Fruit fly (Drosophila melanogaster) whole organism, wandering third instar larva: ENCODE data around the gene CG14883.

Experiments used
- Abd-B ChIP-seq: fragments of >200 bp; optimal IDR thresholded peaks from 2 replicates; lab custom pipeline; 2017; ENCODE audit warnings: missing biosample characterization, missing genetic modification characterization
- CG9705 ChIP-seq: fragments of 200-800 bp; sonication (Bioruptor generic); optimal IDR thresholded peaks from 2 replicates; lab custom pipeline; 2018; ENCODE audit warnings: missing biosample characterization, mild to moderate bottlenecking, missing genetic modification characterization
- CrebA ChIP-seq: fragments of 200-800 bp; sonication (Bioruptor generic); optimal IDR thresholded peaks from 2 replicates; lab custom pipeline; 2016; ENCODE audit warnings: missing biosample characterization, mild to moderate bottlenecking, missing genetic modification characterization, borderline replicate concordance
- Dfd ChIP-seq: fragments of >200 bp; optimal IDR thresholded peaks from 2 replicates; lab custom pipeline; 2017; ENCODE audit warnings: missing biosample characterization, missing genetic modification characterization
- Dif ChIP-seq: fragments of 200-275, 200-300 bp; sonication (Bioruptor generic); optimal IDR thresholded peaks from 2 replicates; lab custom pipeline; 2018; ENCODE audit warnings: missing biosample characterization, missing genetic modification characterization; ENCODE audit not compliant: partially characterized antibody
- Hnf4 ChIP-seq: fragments of 200-800 bp; sonication (Bioruptor generic); optimal IDR thresholded peaks from 2 replicates; lab custom pipeline; 2016; ENCODE audit warnings: missing biosample characterization, mild to moderate bottlenecking, missing genetic modification characterization
- Hr78 ChIP-seq: fragments of >200 bp; optimal IDR thresholded peaks from 2 replicates; lab custom pipeline; 2017; ENCODE audit warnings: missing biosample characterization, missing genetic modification characterization
- Hr83 ChIP-seq: fragments of 200-300 bp; sonication (Bioruptor generic); optimal IDR thresholded peaks from 2 replicates; lab custom pipeline; 2016; ENCODE audit warnings: missing biosample characterization, mild to moderate bottlenecking, missing genetic modification characterization, moderate library complexity; ENCODE audit not compliant: poor library complexity, severe bottlenecking
- Jra ChIP-seq: sonication (Bioruptor generic); optimal IDR thresholded peaks from 2 replicates; lab custom pipeline; 2016; ENCODE audit warnings: missing biosample characterization, missing genetic modification characterization
- Mio ChIP-seq: sonication (Bioruptor generic); optimal IDR thresholded peaks from 2 replicates; lab custom pipeline; 2016; ENCODE audit warnings: missing biosample characterization, missing genetic modification characterization
- Myc ChIP-seq: fragments of >200 bp; optimal IDR thresholded peaks from 2 replicates; lab custom pipeline; 2017
- N ChIP-seq: fragments of >200 bp; optimal IDR thresholded peaks from 2 replicates; lab custom pipeline; 2018; ENCODE audit warnings: missing biosample characterization, missing external identifiers, missing genetic modification characterization
- OdsH ChIP-seq: fragments of 200-800 bp; sonication (Bioruptor generic); optimal IDR thresholded peaks from 2 replicates; lab custom pipeline; 2016; ENCODE audit warnings: missing biosample characterization, mild to moderate bottlenecking, missing genetic modification characterization
- Rel ChIP-seq, 2 experiments: fragments of 200-800 bp; sonication (Bioruptor generic) in 1 of 2; optimal IDR thresholded peaks; 2 replicates in 1 of 2; 3 replicates in 1 of 2; lab custom pipeline; 2016 to 2019; ENCODE audit warnings: mild to moderate bottlenecking in 2 of 2, missing biosample characterization in 2 of 2, missing genetic modification characterization in 2 of 2, moderate library complexity in 1 of 2
- Sp1 ChIP-seq: fragments of 200-800 bp; sonication (Bioruptor generic); optimal IDR thresholded peaks from 3 replicates; lab custom pipeline; 2019; ENCODE audit warnings: missing biosample characterization, mild to moderate bottlenecking, missing genetic modification characterization, moderate library complexity
- Vsx2 ChIP-seq: fragments of 200-300, 225-300 bp; sonication (Bioruptor generic); optimal IDR thresholded peaks from 2 replicates; lab custom pipeline; 2018; ENCODE audit warnings: missing biosample characterization, missing genetic modification characterization; ENCODE audit not compliant: partially characterized antibody
- br ChIP-seq: fragments of 200-800 bp; sonication (Bioruptor generic); optimal IDR thresholded peaks from 2 replicates; lab custom pipeline; 2016; ENCODE audit warnings: missing biosample characterization, missing genetic modification characterization
- brk ChIP-seq: fragments of 200-800 bp; sonication (Bioruptor generic); optimal IDR thresholded peaks from 2 replicates; lab custom pipeline; 2016; ENCODE audit warnings: missing biosample characterization, mild to moderate bottlenecking, missing genetic modification characterization
- dsf ChIP-seq: sonication (Bioruptor generic); optimal IDR thresholded peaks from 2 replicates; lab custom pipeline; 2016; ENCODE audit warnings: missing biosample characterization, missing genetic modification characterization, borderline replicate concordance
- h ChIP-seq: fragments of 200-800 bp; sonication (Bioruptor generic); optimal IDR thresholded peaks from 3 replicates; lab custom pipeline; 2016; ENCODE audit warnings: missing biosample characterization, mild to moderate bottlenecking, missing genetic modification characterization
- lola ChIP-seq: fragments of >200 bp; optimal IDR thresholded peaks from 2 replicates; lab custom pipeline; 2017; ENCODE audit warnings: missing biosample characterization, missing genetic modification characterization
- pan ChIP-seq: fragments of >200 bp; optimal IDR thresholded peaks from 2 replicates; lab custom pipeline; 2017
- psq ChIP-seq: fragments of 200-800 bp; sonication (Bioruptor generic); optimal IDR thresholded peaks from 3 replicates; lab custom pipeline; 2017; ENCODE audit warnings: missing biosample characterization, mild to moderate bottlenecking, missing genetic modification characterization, moderate library complexity
- rgr ChIP-seq: fragments of 200-800 bp; sonication (Bioruptor generic); optimal IDR thresholded peaks from 3 replicates; lab custom pipeline; 2016; ENCODE audit warnings: missing biosample characterization, mild to moderate bottlenecking, missing genetic modification characterization
- sage ChIP-seq: fragments of 200-800 bp; sonication (Bioruptor generic); optimal IDR thresholded peaks from 2 replicates; lab custom pipeline; 2016; ENCODE audit warnings: missing biosample characterization, mild to moderate bottlenecking, missing genetic modification characterization
- sv ChIP-seq: fragments of 200-800 bp; sonication (Bioruptor generic); optimal IDR thresholded peaks from 3 replicates; lab custom pipeline; 2016; ENCODE audit warnings: missing biosample characterization, missing genetic modification characterization
- tai ChIP-seq: sonication (Bioruptor generic); optimal IDR thresholded peaks from 2 replicates; lab custom pipeline; 2016; ENCODE audit warnings: missing biosample characterization, missing genetic modification characterization
- usp ChIP-seq: fragments of >200 bp; optimal IDR thresholded peaks from 2 replicates; lab custom pipeline; 2017; ENCODE audit warnings: missing biosample characterization, missing genetic modification characterization

Gene CG14883

DNA sequence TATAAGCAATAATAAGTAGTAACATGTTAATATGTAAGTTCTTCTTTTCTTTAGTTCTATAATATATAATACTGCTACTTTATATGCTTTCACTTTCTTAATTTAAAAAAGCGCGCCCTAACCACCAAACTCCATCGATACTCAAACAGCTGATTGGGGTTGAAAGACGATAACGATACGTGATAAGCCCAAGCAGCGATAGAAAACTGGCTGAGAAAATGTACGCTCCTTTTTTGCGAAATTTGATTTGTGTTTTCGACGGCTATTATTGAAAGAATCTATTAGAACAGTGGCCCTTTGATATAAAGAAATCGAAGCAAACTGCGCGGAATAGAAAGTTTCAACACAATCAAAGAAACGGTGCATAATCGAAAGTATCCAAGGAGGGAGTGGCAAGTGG, at the start of gene CG14883:
Gene CG14883 (plus strand): TSS at position 178 of the 400 bp plus-strand sequence.
- TF ChIP-seq Abd-B (GFP tag; lab: Kevin White, UChicago) (no peak), OdsH (GFP tag; lab: Kevin White, UChicago) (no peak), N (GFP tag; lab: Kevin White, UChicago) (no peak), sv (GFP tag; lab: Kevin White, UChicago) (no peak), Mio (GFP tag; lab: Kevin White, UChicago) (no peak), rgr (no peak), dsf (GFP tag; lab: Kevin White, UChicago) (no peak), Dif (GFP tag; lab: Kevin White, UChicago) (no peak), Myc (lab: Kevin White, UChicago) (no peak), tai (GFP tag; lab: Kevin White, UChicago) (no peak), lola (GFP tag; lab: Kevin White, UChicago) (no peak), Jra (GFP tag; lab: Kevin White, UChicago) (no peak), psq (GFP tag; lab: Kevin White, UChicago) (no peak)

DNA sequence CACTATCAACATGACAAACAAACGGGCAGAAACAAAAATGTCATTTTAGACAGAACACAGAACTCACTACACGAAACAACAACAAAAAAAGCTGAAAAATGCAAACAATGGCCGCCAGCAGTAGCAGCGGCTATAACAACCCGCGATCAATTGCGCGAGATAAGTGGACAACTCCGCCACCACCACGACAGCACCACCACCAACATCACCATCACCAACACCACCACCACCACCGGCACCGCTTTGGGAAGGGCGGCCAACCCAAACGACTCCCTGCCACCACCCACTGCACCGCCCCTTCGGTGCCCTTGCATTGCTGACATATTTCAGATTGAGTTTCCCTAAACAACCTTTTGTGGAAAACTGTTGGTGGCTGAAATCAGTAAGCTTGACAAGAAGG, 49.2 kb upstream of the CG14883 start:
- no peak for TF ChIP-seq lola (GFP tag; lab: Kevin White, UChicago)
- no peak for TF ChIP-seq br
- TF ChIP-seq Abd-B (GFP tag; lab: Kevin White, UChicago): no peak
- TF ChIP-seq sv (GFP tag; lab: Kevin White, UChicago): no peak
- TF ChIP-seq Sp1 (GFP tag; lab: Kevin White, UChicago): no peak
- TF ChIP-seq OdsH (GFP tag; lab: Kevin White, UChicago): no peak
- TF ChIP-seq Myc (lab: Kevin White, UChicago): no peak
- no peak for TF ChIP-seq sage (GFP tag; lab: Kevin White, UChicago)
- TF ChIP-seq Hr78 (GFP tag; lab: Kevin White, UChicago): no peak
- no peak for TF ChIP-seq Vsx2
- TF ChIP-seq Rel (GFP tag; optimal IDR thresholded peaks at IDR 0.05; lab: Kevin White, UChicago): no peak
- TF ChIP-seq Rel (tag; optimal IDR thresholded peaks at IDR 0.05; lab: Kevin White, UChicago): no peak
- no peak for TF ChIP-seq CrebA (GFP tag; lab: Kevin White, UChicago)

DNA sequence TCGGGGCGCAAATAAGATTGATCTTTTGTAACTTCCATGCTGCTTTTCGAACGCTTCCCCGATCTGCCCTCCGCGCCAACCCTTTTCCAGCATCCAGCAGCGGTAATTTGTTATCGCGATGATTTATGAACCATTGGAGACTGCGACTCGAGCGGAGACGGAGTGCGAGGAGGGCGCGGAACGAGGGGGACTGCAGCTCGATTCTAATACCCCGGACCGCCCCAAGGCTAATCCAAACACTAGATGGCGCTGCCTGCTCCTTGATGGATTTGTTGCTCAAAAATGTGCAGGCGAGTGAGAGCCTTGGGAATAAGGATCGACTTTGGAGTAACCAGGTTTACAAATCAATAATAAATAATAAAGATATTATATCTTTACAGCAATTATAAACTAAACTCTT, 47.4 kb upstream of the CG14883 start:
- no peak for TF ChIP-seq sage (GFP tag; lab: Kevin White, UChicago)
- no peak for TF ChIP-seq pan (lab: Kevin White, UChicago)
- TF ChIP-seq h: no peak
- no peak for TF ChIP-seq Hnf4 (GFP tag; lab: Kevin White, UChicago)
- no peak for TF ChIP-seq Myc (lab: Kevin White, UChicago)
- no peak for TF ChIP-seq N (GFP tag; lab: Kevin White, UChicago)
- no peak for TF ChIP-seq rgr
- TF ChIP-seq Sp1 (GFP tag; lab: Kevin White, UChicago): no peak
- no peak for TF ChIP-seq tai (GFP tag; lab: Kevin White, UChicago)
- no peak for TF ChIP-seq usp
- no peak for TF ChIP-seq psq (GFP tag; lab: Kevin White, UChicago)
- TF ChIP-seq Dfd (GFP tag; lab: Kevin White, UChicago): no peak
- no peak for TF ChIP-seq Mio (GFP tag; lab: Kevin White, UChicago)
- TF ChIP-seq Rel (GFP tag; optimal IDR thresholded peaks at IDR 0.05; lab: Kevin White, UChicago): no peak
- TF ChIP-seq Rel (tag; optimal IDR thresholded peaks at IDR 0.05; lab: Kevin White, UChicago): no peak
- no peak for TF ChIP-seq Hr83
- TF ChIP-seq Vsx2: no peak
- TF ChIP-seq Jra (GFP tag; lab: Kevin White, UChicago): no peak
- no peak for TF ChIP-seq CG9705

DNA sequence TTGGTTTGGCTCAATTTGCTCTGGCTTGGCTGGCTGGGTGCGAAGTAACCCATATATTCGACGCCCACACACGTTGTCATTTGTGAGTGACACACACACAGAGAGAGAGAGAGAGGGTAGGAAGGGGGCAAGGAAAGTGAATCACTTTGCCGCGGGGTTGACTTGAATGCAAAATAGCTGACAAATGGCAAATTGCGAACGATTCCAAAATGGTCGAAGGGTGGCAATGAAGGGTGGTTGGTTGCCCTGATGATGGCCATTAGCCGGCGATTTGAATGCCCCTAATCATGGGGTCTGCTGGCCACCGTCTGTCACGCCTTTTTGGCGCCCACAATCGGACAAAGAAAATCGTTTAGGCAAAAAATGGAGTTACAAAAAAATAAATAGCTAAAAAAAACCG, 45.1 kb upstream of the CG14883 start:
- no peak for TF ChIP-seq Mio (GFP tag; lab: Kevin White, UChicago)
- no peak for TF ChIP-seq sv (GFP tag; lab: Kevin White, UChicago)
- TF ChIP-seq, all 38 proteins: peak for 0

DNA sequence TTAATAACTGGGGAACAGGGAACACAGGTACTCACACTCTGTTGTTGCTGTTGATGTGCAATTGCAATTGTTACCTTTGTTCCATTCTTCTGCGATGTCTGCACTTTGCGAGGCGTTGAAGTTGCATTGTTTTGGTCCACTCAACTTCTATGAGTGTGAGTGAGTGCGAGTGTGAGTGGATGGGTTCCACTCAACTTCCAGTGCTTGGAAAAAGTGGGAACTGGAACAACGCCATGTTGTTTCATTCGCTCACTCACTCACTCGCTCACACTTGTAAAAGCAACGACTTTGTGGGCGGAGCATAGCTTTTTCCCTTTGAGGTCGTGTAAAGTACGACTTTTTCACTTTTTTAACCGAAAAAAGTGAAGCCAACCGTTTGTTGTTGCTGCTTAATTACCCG, 42.1 kb upstream of the CG14883 start:
- TF ChIP-seq CG9705 (no peak), lola (GFP tag; lab: Kevin White, UChicago) (no peak), Hr83 (no peak), Hnf4 (GFP tag; lab: Kevin White, UChicago) (no peak), brk (GFP tag; lab: Kevin White, UChicago) (no peak), Sp1 (GFP tag; lab: Kevin White, UChicago) (no peak), Vsx2 (no peak)

DNA sequence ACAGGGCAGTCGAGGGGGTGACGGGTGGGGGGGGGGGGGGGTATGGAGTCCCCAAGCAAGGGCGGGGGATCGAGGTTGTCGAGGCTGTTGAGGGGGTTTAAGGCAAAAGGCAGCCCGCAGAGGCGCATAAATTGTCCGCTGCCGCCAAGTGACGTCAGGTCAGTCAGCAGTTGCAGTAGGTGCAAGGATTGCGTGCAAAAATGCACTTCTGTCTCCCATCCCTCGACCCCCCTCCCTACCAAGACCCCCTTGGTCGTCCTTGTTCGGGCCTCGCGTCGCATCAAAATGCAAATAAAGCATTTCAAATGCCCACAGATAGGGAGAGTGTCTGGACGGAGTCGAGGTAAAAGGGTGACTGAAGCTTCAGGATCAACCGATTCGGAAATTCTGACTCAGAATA, 39.3 kb upstream of the CG14883 start:
- TF ChIP-seq Dfd (GFP tag; lab: Kevin White, UChicago) (peak; percentile 19), psq (GFP tag; lab: Kevin White, UChicago) (no peak)
